Fruit fly (Drosophila melanogaster): ENCODE results near the gene CG1910.

Gene CG1910

DNA sequence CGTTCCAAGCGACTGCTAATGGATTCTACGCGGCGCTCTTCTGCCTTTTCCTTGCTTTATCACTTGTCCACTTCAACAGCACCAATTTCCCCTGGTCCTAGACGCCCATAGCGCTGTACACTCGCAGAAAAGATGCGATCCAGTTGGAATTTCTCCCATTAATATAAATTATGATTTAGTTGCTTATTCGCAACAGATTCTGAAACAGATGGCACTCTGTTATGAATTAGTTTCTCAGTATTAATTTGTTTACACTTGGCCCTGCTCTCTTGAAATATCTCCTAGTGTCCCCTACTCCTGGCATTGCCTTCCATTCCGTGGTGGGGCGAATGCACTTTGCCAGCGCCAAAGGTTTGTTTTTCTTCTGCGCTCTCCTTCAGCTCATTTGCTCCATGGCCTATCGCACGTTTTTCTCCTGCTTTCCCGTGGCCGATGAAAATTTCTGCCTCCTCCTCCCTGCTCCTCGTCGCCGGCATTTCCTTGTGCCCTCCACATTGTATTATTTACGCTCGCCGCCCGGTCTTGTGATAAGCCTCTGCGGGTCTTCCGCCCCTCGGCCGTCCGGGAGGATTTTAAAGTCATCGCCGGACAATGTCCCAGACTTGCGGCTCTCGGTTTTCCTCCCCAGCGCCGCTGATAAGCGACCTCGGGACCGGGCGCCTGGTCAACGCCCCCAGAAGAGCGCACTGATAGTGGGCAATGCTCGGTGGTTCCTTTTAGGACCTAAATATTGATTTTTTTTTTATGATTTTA, 41.1 kb upstream of the CG1910 start (continued):
- TF ChIP-seq Eip75B (GFP tag; optimal IDR thresholded peaks at IDR 0.05) = peak; percentile 44
- peak; percentile 83 for TF ChIP-seq Lpt (GFP tag; optimal IDR thresholded peaks at IDR 0.05)
- TF ChIP-seq Sox15 (GFP tag; optimal IDR thresholded peaks at IDR 0.05) = no peak
- TF ChIP-seq CG1621 (tag; optimal IDR thresholded peaks at IDR 0.05) = no peak
- TF ChIP-seq Sox14 (GFP tag; optimal IDR thresholded peaks at IDR 0.05) = peak; percentile 75
- peak; percentile 48 for TF ChIP-seq CG3032 (tag; optimal IDR thresholded peaks at IDR 0.05)
- no peak for TF ChIP-seq Hr39 (GFP tag; optimal IDR thresholded peaks at IDR 0.05)
- TF ChIP-seq Met (GFP tag; optimal IDR thresholded peaks at IDR 0.05) = no peak
- peak; percentile 26 for TF ChIP-seq dac (GFP tag; optimal IDR thresholded peaks at IDR 0.05)
- peak; percentile 87 for TF ChIP-seq CG6163 (GFP tag; IDR thresholded peaks at IDR 0.05)
- peak; percentile 44 for TF ChIP-seq Ets96B (tag; optimal IDR thresholded peaks at IDR 0.05)
- TF ChIP-seq dsx (GFP tag; optimal IDR thresholded peaks at IDR 0.05; ENCODE audit: poor library complexity, severe bottlenecking) = no peak
- TF ChIP-seq Eip93F (GFP tag; optimal IDR thresholded peaks at IDR 0.05) = no peak

DNA sequence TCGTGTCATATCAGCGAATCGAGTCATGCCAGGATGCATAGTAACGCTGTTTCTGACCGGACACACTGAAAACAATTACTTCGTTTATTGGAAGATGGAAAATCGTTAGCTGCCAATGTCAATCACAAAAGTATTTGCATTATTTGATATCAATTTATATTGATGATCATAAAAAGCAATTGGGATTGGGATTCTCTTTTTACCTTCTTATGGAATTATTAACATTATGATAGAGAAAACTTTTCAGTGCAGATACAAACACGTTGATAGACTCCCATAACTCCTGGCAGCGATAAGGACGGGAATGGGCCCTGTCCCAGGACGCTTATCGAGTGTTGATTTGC, 40.6 kb upstream of the CG1910 start:
- TF ChIP-seq CG6808 (GFP tag; optimal IDR thresholded peaks at IDR 0.05) (no peak), CG8119 (GFP tag; IDR thresholded peaks at IDR 0.05) (no peak), Eip78C (GFP tag) (peak; percentile 66), CG10631 (GFP tag; optimal IDR thresholded peaks at IDR 0.05) (peak; percentile 10), Hr4 (GFP tag; optimal IDR thresholded peaks at IDR 0.05) (peak; percentile 22), CG15336 (GFP tag; IDR thresholded peaks at IDR 0.05) (0 out of 2 replicates have a peak, but pooled peaks have one; percentile 11), Hr39 (GFP tag; optimal IDR thresholded peaks at IDR 0.05) (no peak), CG32006 (GFP tag; optimal IDR thresholded peaks at IDR 0.05) (peak; percentile 29), Ets96B (tag; optimal IDR thresholded peaks at IDR 0.05) (peak; percentile 28), CG6163 (GFP tag; IDR thresholded peaks at IDR 0.05) (no peak), topi (GFP tag; optimal IDR thresholded peaks at IDR 0.05) (peak; percentile 14), svp (GFP tag) (peak; percentile 61), Blimp-1 (GFP tag; optimal IDR thresholded peaks at IDR 0.05) (no peak)

DNA sequence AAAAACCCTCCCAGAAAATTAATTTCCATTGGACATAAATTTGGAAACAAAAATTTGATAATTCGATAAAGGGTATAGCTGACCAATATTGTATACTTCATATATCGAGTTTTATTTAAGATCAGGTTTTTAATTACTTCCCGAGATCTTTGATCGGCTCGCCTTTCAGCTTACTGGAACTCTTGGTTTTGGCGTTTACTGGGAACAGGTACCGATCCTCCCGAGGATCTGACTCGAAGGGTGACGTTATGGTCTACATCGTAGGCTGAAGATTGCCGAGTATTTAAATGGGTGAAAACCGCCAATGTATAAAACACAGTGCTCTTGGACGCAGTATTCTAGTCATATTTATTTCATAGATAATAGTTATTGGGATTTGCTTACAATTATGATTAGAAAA, 39.2 kb upstream of the CG1910 start, which contains the start of gene CG42693:
Gene CG42693, minus strand, starts transcription at position 101 of the 400 bp plus-strand sequence.
- TF ChIP-seq Hr4 (GFP tag; optimal IDR thresholded peaks at IDR 0.05) (no peak), CG11762 (GFP tag; optimal IDR thresholded peaks at IDR 0.05; ENCODE audit: insufficient read depth) (no peak)

DNA sequence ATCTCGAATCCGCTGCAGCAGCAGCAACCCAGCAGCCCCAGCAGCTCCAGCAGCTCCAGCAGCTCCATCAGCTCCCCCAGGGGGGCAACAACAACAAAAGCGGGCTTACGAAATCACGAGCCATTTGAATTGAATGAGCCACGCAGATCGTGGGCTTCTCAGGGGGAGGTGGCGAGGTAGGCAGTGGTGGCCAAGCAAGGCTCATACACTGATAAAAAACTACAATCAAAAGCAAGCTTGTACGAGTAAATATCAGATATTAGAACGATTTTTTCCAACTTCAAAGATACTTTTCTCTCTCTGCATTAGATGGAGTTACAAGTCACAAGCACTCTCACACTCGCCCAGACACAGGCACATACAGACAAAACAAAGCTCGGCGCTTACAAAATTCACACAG, 38.3 kb upstream of the CG1910 start:
- TF ChIP-seq CG6808 (GFP tag; optimal IDR thresholded peaks at IDR 0.05) (no peak), eg (GFP tag; IDR thresholded peaks at IDR 0.05) (peak; percentile 88), Sox102F (GFP tag; optimal IDR thresholded peaks at IDR 0.05) (peak; percentile 1), Gug (GFP tag; IDR thresholded peaks at IDR 0.05) (peak; percentile 70), CG4318 (GFP tag; optimal IDR thresholded peaks at IDR 0.05) (peak; percentile 59), CG8119 (GFP tag; IDR thresholded peaks at IDR 0.05) (peak; percentile 67; the same call in 2 of the 3 replicates), CG11902 (GFP tag; optimal IDR thresholded peaks at IDR 0.05) (no peak), CG8319 (GFP tag; optimal IDR thresholded peaks at IDR 0.05) (no peak), Sox15 (GFP tag; optimal IDR thresholded peaks at IDR 0.05) (no peak), CG16779 (tag; optimal IDR thresholded peaks at IDR 0.05) (no peak), lz (GFP tag; optimal IDR thresholded peaks at IDR 0.05) (peak; percentile 41), CG3032 (tag; optimal IDR thresholded peaks at IDR 0.05) (no peak), CG34406 (GFP tag; optimal IDR thresholded peaks at IDR 0.05) (no peak), Smox (GFP tag; optimal IDR thresholded peaks at IDR 0.05) (peak; percentile 16), fd59A (GFP tag; optimal IDR thresholded peaks at IDR 0.05) (no peak), CG7368 (GFP tag; optimal IDR thresholded peaks at IDR 0.05) (peak; percentile 8), svp (GFP tag) (no peak), Lpt (GFP tag; optimal IDR thresholded peaks at IDR 0.05) (peak; percentile 68), cyc (GFP tag; optimal IDR thresholded peaks at IDR 0.05) (peak; percentile 40), Eip78C (GFP tag) (peak; percentile 82), CG3919 (GFP tag; optimal IDR thresholded peaks at IDR 0.05) (peak; percentile 47), CG6163 (GFP tag; IDR thresholded peaks at IDR 0.05) (peak; percentile 79), fd85E (GFP tag; optimal IDR thresholded peaks at IDR 0.05) (no peak), vri (GFP tag; optimal IDR thresholded peaks at IDR 0.05) (peak; percentile 31), Ets21C (GFP tag; optimal IDR thresholded peaks at IDR 0.05) (no peak), acj6 (GFP tag; optimal IDR thresholded peaks at IDR 0.05) (peak; percentile 21), dsx (GFP tag; optimal IDR thresholded peaks at IDR 0.05; ENCODE audit: poor library complexity, severe bottlenecking) (no peak), Sox14 (GFP tag; optimal IDR thresholded peaks at IDR 0.05) (peak; percentile 68), Met (GFP tag; optimal IDR thresholded peaks at IDR 0.05) (peak; percentile 42), Eip93F (GFP tag; optimal IDR thresholded peaks at IDR 0.05) (no peak), CG11294 (GFP tag; IDR thresholded peaks at IDR 0.05) (peak; percentile 24; the same call in 1 of the 2 replicates)

Data from whole organism, prepupa.